Worm (Caenorhabditis elegans): ENCODE results near the gene C06E2.9.

Gene C06E2.9

ce11 chrX:8835887-8836348 lies 25.1 kb upstream of the C06E2.9 start, which contains the start of gene C28G1.2:
Gene C28G1.2, plus strand, starts transcription at chrX:8836016.
- TF ChIP-seq ceh-9 (tag; optimal IDR thresholded peaks at IDR 0.05) (peak; percentile 87), ceh-30 (tag; optimal IDR thresholded peaks at IDR 0.05) (peak; percentile 88), tbx-7 (tag; optimal IDR thresholded peaks at IDR 0.05) (peak; percentile 77), ceh-14 (tag; optimal IDR thresholded peaks at IDR 0.05) (peak; percentile 92), pag-3 (tag; optimal IDR thresholded peaks at IDR 0.05; ENCODE audit: borderline replicate concordance) (peak; percentile 86), rnt-1 (tag; optimal IDR thresholded peaks at IDR 0.05) (peak; percentile 96), che-1 (tag; optimal IDR thresholded peaks at IDR 0.05) (peak; percentile 93), madf-2 (tag; optimal IDR thresholded peaks at IDR 0.05) (peak; percentile 93), ztf-16 (tag; optimal IDR thresholded peaks at IDR 0.05) (peak; percentile 93), sdc-2 (tag; optimal IDR thresholded peaks at IDR 0.05) (peak; percentile 93), ets-4 (tag; optimal IDR thresholded peaks at IDR 0.05) (peak; percentile 52), nfya-1 (tag; optimal IDR thresholded peaks at IDR 0.05) (peak; percentile 89), eyg-1 (tag; optimal IDR thresholded peaks at IDR 0.05) (peak; percentile 95), pros-1 (tag; optimal IDR thresholded peaks at IDR 0.05) (peak; percentile 75), ceh-19 (GFP tag; optimal IDR thresholded peaks at IDR 0.05) (peak; percentile 95), ceh-22 (tag; optimal IDR thresholded peaks at IDR 0.05) (peak; percentile 8), mec-3 (tag; optimal IDR thresholded peaks at IDR 0.05; ENCODE audit: borderline replicate concordance) (peak; percentile 75), ttx-3 (tag; optimal IDR thresholded peaks at IDR 0.05) (peak; percentile 95), F13H6.1 (tag; optimal IDR thresholded peaks at IDR 0.05) (peak; percentile 94), unc-86 (tag; optimal IDR thresholded peaks at IDR 0.05) (peak; percentile 94), pqm-1 (tag; optimal IDR thresholded peaks at IDR 0.05) (peak; percentile 85), C38D4.7 (GFP tag; optimal IDR thresholded peaks at IDR 0.05) (peak; percentile 92), ceh-31 (tag; optimal IDR thresholded peaks at IDR 0.05) (peak; percentile 93), hlh-6 (tag; optimal IDR thresholded peaks at IDR 0.05) (peak; percentile 93), ceh-2 (tag; optimal IDR thresholded peaks at IDR 0.05) (peak; percentile 89), Y22D7AL.16 (tag; optimal IDR thresholded peaks at IDR 0.05) (peak; percentile 96), T23F11.4 (GFP tag; optimal IDR thresholded peaks at IDR 0.05) (peak; percentile 96), zip-5 (tag; optimal IDR thresholded peaks at IDR 0.05) (peak; percentile 80), fkh-10 (GFP tag; optimal IDR thresholded peaks at IDR 0.05) (peak; percentile 80), ama-1 (optimal IDR thresholded peaks at IDR 0.05) (no peak), unc-55 (GFP tag; optimal IDR thresholded peaks at IDR 0.05) (peak; percentile 25), fax-1 (tag; optimal IDR thresholded peaks at IDR 0.05) (peak; percentile 89), dmd-4 (tag; optimal IDR thresholded peaks at IDR 0.05; ENCODE audit: borderline replicate concordance) (peak; percentile 91), pax-1 (tag; optimal IDR thresholded peaks at IDR 0.05) (peak; percentile 26), hlh-13 (GFP tag; optimal IDR thresholded peaks at IDR 0.05) (peak; percentile 97), ceh-6 (GFP tag; optimal IDR thresholded peaks at IDR 0.05) (peak; percentile 95), sox-2 (GFP tag; IDR thresholded peaks at IDR 0.05) (peak; percentile 86), ceh-34 (tag; optimal IDR thresholded peaks at IDR 0.05) (peak; percentile 97), elt-2 (tag; optimal IDR thresholded peaks at IDR 0.05) (peak; percentile 96), gmeb-2 (tag; optimal IDR thresholded peaks at IDR 0.05) (peak; percentile 94), npax-4 (tag; optimal IDR thresholded peaks at IDR 0.05) (peak; percentile 85), hlh-8 (tag; optimal IDR thresholded peaks at IDR 0.05) (peak; percentile 87), elt-4 (tag; optimal IDR thresholded peaks at IDR 0.05) (peak; percentile 90), sox-4 (tag; optimal IDR thresholded peaks at IDR 0.05) (peak; percentile 94), nhr-232 (tag; optimal IDR thresholded peaks at IDR 0.05) (peak; percentile 90), ceh-45 (GFP tag; IDR thresholded peaks at IDR 0.05) (peak; percentile 94), ceh-24 (tag; optimal IDR thresholded peaks at IDR 0.05) (peak; percentile 79), ref-2 (tag; optimal IDR thresholded peaks at IDR 0.05) (peak; percentile 98), unc-42 (tag; optimal IDR thresholded peaks at IDR 0.05) (peak; percentile 93), lim-6 (tag; optimal IDR thresholded peaks at IDR 0.05) (peak; percentile 74), K02D7.2 (tag; optimal IDR thresholded peaks at IDR 0.05) (peak; percentile 94), unc-3 (GFP tag; conservative IDR thresholded peaks at IDR 0.05) (peak; percentile 97), unc-3 (tag; optimal IDR thresholded peaks at IDR 0.05) (peak; percentile 94), pha-2 (tag; optimal IDR thresholded peaks at IDR 0.05) (peak; percentile 94)
